Fruit fly (Drosophila melanogaster) whole organism, prepupa: ENCODE results near the gene Spn85F.

ENCODE experiments used
- CG11294 ChIP-seq: fragments of 200-800 bp; sonication (Bioruptor generic); IDR thresholded peaks from 2 replicates; pipeline ENCODE4 v1.3.6; 2022; ENCODE audit warnings: missing biosample characterization, missing genetic modification characterization
- CG1621 ChIP-seq: fragments of 200-800 bp; sonication (Bioruptor generic); optimal IDR thresholded peaks from 3 replicates; lab custom pipeline; 2018; ENCODE audit warnings: missing biosample characterization, mild to moderate bottlenecking, missing genetic modification characterization
- CG31627 ChIP-seq: fragments of 200-800 bp; sonication (Bioruptor generic); optimal IDR thresholded peaks from 3 replicates; lab custom pipeline; 2016; ENCODE audit warnings: missing biosample characterization, missing genetic modification characterization
- CG32006 ChIP-seq: fragments of 200-800 bp; sonication (Bioruptor generic); optimal IDR thresholded peaks from 3 replicates; lab custom pipeline; 2017; ENCODE audit warnings: missing biosample characterization, mild to moderate bottlenecking, missing genetic modification characterization
- CG34406 ChIP-seq: fragments of 200-800 bp; sonication (Bioruptor generic); optimal IDR thresholded peaks from 3 replicates; lab custom pipeline; 2016; ENCODE audit warnings: missing biosample characterization, missing genetic modification characterization
- CG3919 ChIP-seq: fragments of 200-800 bp; sonication (Bioruptor generic); optimal IDR thresholded peaks from 3 replicates; lab custom pipeline; 2016; ENCODE audit warnings: missing biosample characterization, missing genetic modification characterization
- CG4318 ChIP-seq: fragments of 200-800 bp; sonication (Bioruptor generic); optimal IDR thresholded peaks from 3 replicates; lab custom pipeline; 2017; ENCODE audit warnings: missing biosample characterization, mild to moderate bottlenecking, missing genetic modification characterization
- CG6163 ChIP-seq: fragments of 200-800 bp; sonication (Bioruptor generic); IDR thresholded peaks from 3 replicates; pipeline ENCODE4 v1.3.6; 2022; ENCODE audit warnings: missing biosample characterization, missing genetic modification characterization
- CG6276 ChIP-seq: fragments of 200-800 bp; sonication (Bioruptor generic); optimal IDR thresholded peaks from 2 replicates; lab custom pipeline; 2017; ENCODE audit warnings: missing biosample characterization, mild to moderate bottlenecking, missing genetic modification characterization
- CG6808 ChIP-seq: fragments of 200-800 bp; sonication (Bioruptor generic); optimal IDR thresholded peaks from 3 replicates; lab custom pipeline; 2017; ENCODE audit warnings: missing biosample characterization, missing genetic modification characterization, mild to moderate bottlenecking, moderate library complexity, missing genetic modification reagents
- CG6854 ChIP-seq: fragments of 200-800 bp; sonication (Bioruptor generic); optimal IDR thresholded peaks from 2 replicates; lab custom pipeline; 2017; ENCODE audit warnings: missing biosample characterization, mild to moderate bottlenecking, missing genetic modification characterization
- CG7368 ChIP-seq: fragments of 200-800 bp; sonication (Bioruptor generic); optimal IDR thresholded peaks from 3 replicates; lab custom pipeline; 2016; ENCODE audit warnings: missing biosample characterization, missing genetic modification characterization
- CG8119 ChIP-seq: fragments of 200-800 bp; sonication (Bioruptor generic); IDR thresholded peaks from 3 replicates; pipeline ENCODE4 v1.3.6; 2022; ENCODE audit warnings: missing biosample characterization, missing genetic modification characterization
- CG8319 ChIP-seq: fragments of 200-800 bp; sonication (Bioruptor generic); optimal IDR thresholded peaks from 3 replicates; lab custom pipeline; 2016; ENCODE audit warnings: missing biosample characterization, missing genetic modification characterization
- CG8632 ChIP-seq: fragments of 200-800 bp; sonication (Bioruptor generic); optimal IDR thresholded peaks from 3 replicates; lab custom pipeline; 2016; ENCODE audit warnings: missing biosample characterization, missing genetic modification characterization
- Eip75B ChIP-seq: fragments of 200-800 bp; sonication (Bioruptor generic); optimal IDR thresholded peaks from 3 replicates; lab custom pipeline; 2016; ENCODE audit warnings: missing biosample characterization, missing genetic modification characterization
- Eip78C ChIP-seq: fragments of 200-800 bp; sonication (Bioruptor generic); peaks from one replicate; lab custom pipeline; 2016; ENCODE audit warnings: missing biosample characterization, missing genetic modification characterization
- Eip93F ChIP-seq: fragments of 200-800 bp; sonication (Bioruptor generic); optimal IDR thresholded peaks from 2 replicates; lab custom pipeline; 2016; ENCODE audit warnings: missing biosample characterization, mild to moderate bottlenecking, missing genetic modification characterization
- Ets21C ChIP-seq: fragments of 200-800 bp; sonication (Bioruptor generic); optimal IDR thresholded peaks from 3 replicates; lab custom pipeline; 2016; ENCODE audit warnings: missing biosample characterization, missing genetic modification characterization
- Ets96B ChIP-seq: fragments of 200-800 bp; optimal IDR thresholded peaks from 2 replicates; lab custom pipeline; 2019; ENCODE audit warnings: missing biosample characterization, mild to moderate bottlenecking, missing genetic modification characterization, moderate library complexity
- Gug ChIP-seq: fragments of 200-800 bp; sonication (Bioruptor generic); IDR thresholded peaks from 2 replicates; pipeline ENCODE4 v1.3.6; 2022; ENCODE audit warnings: missing biosample characterization, missing genetic modification characterization
- Hr39 ChIP-seq: fragments of 200-800 bp; sonication (Bioruptor generic); optimal IDR thresholded peaks from 2 replicates; lab custom pipeline; 2016; ENCODE audit warnings: missing biosample characterization, missing genetic modification characterization
- Hr4 ChIP-seq: fragments of 200-800 bp; sonication (Bioruptor generic); optimal IDR thresholded peaks from 3 replicates; lab custom pipeline; 2016; ENCODE audit warnings: missing biosample characterization, missing genetic modification characterization
- Met ChIP-seq: fragments of 200-800 bp; sonication (Bioruptor generic); optimal IDR thresholded peaks from 3 replicates; lab custom pipeline; 2016; ENCODE audit warnings: missing biosample characterization, missing genetic modification characterization
- Sox102F ChIP-seq: fragments of 200-800 bp; sonication (Bioruptor generic); optimal IDR thresholded peaks from 2 replicates; lab custom pipeline; 2016; ENCODE audit warnings: missing biosample characterization, mild to moderate bottlenecking, missing genetic modification characterization
- Sox14 ChIP-seq: fragments of 200-800 bp; sonication (Bioruptor generic); optimal IDR thresholded peaks from 3 replicates; lab custom pipeline; 2016; ENCODE audit warnings: missing biosample characterization, missing genetic modification characterization
- cyc ChIP-seq: fragments of 200-800 bp; sonication (Bioruptor generic); optimal IDR thresholded peaks from 3 replicates; lab custom pipeline; 2016; ENCODE audit warnings: missing biosample characterization, missing genetic modification characterization
- dsx ChIP-seq: fragments of 200-800 bp; optimal IDR thresholded peaks from 3 replicates; lab custom pipeline; 2019; ENCODE audit warnings: missing biosample characterization, mild to moderate bottlenecking, missing genetic modification characterization, moderate library complexity; ENCODE audit not compliant: poor library complexity, severe bottlenecking
- eg ChIP-seq: fragments of 200-800 bp; sonication (Bioruptor generic); IDR thresholded peaks from 3 replicates; pipeline ENCODE4 v1.3.6; 2022; ENCODE audit warnings: missing biosample characterization, missing genetic modification characterization
- esn ChIP-seq: fragments of 200-800 bp; sonication (Bioruptor generic); optimal IDR thresholded peaks from 2 replicates; lab custom pipeline; 2016; ENCODE audit warnings: missing biosample characterization, mild to moderate bottlenecking, missing genetic modification characterization, moderate library complexity
- fd85E ChIP-seq: fragments of 200-800 bp; sonication (Bioruptor generic); optimal IDR thresholded peaks from 3 replicates; lab custom pipeline; 2016; ENCODE audit warnings: missing biosample characterization, missing genetic modification characterization
- lz ChIP-seq: fragments of 200-800 bp; sonication (Bioruptor generic); optimal IDR thresholded peaks from 3 replicates; lab custom pipeline; 2016; ENCODE audit warnings: missing biosample characterization, missing genetic modification characterization
- pdm3 ChIP-seq: fragments of 200-800 bp; sonication (Bioruptor generic); optimal IDR thresholded peaks from 3 replicates; lab custom pipeline; 2016; ENCODE audit warnings: missing biosample characterization, missing genetic modification characterization
- salr ChIP-seq, 2 experiments: fragments of 200-800 bp; sonication (Bioruptor generic); optimal IDR thresholded peaks; 3 replicates each; lab custom pipeline; 2016 to 2018; ENCODE audit warnings: missing biosample characterization in 2 of 2, missing genetic modification characterization in 2 of 2, mild to moderate bottlenecking in 1 of 2
- spab ChIP-seq: fragments of 200-800 bp; sonication (Bioruptor generic); optimal IDR thresholded peaks from 2 replicates; lab custom pipeline; 2017; ENCODE audit warnings: missing biosample characterization, mild to moderate bottlenecking, missing genetic modification characterization, missing genetic modification reagents
- ss ChIP-seq, 2 experiments: fragments of 200-800 bp; sonication (Bioruptor generic); optimal IDR thresholded peaks; 2 replicates in 1 of 2; 3 replicates in 1 of 2; lab custom pipeline; 2017 to 2018; ENCODE audit warnings: mild to moderate bottlenecking in 2 of 2, missing biosample characterization in 2 of 2, missing genetic modification characterization in 2 of 2, moderate library complexity in 1 of 2
- svp ChIP-seq: fragments of 200-800 bp; sonication (Bioruptor generic); peaks from one replicate; lab custom pipeline; 2016; ENCODE audit warnings: missing biosample characterization, missing genetic modification characterization
- topi ChIP-seq: fragments of 200-800 bp; sonication (Bioruptor generic); optimal IDR thresholded peaks from 3 replicates; lab custom pipeline; 2016; ENCODE audit warnings: missing biosample characterization, missing genetic modification characterization
- vri ChIP-seq: fragments of 200-800 bp; sonication (Bioruptor generic); optimal IDR thresholded peaks from 3 replicates; lab custom pipeline; 2016; ENCODE audit warnings: missing biosample characterization, mild to moderate bottlenecking, missing genetic modification characterization

Gene Spn85F

dm6 chr3R:9966109-9966701 is 30.8 kb upstream of the Spn85F start (continued):
- TF ChIP-seq Ets21C (GFP tag; lab: Kevin White, UChicago) (no peak), Sox102F (GFP tag; lab: Kevin White, UChicago) (peak; percentile 19), CG6276 (GFP tag; lab: Kevin White, UChicago) (peak; percentile 43), CG7368 (GFP tag; lab: Kevin White, UChicago) (peak; percentile 28), CG34406 (GFP tag; lab: Kevin White, UChicago) (peak; percentile 41), CG31627 (GFP tag; lab: Kevin White, UChicago) (no peak), dsx (peak; percentile 85), CG11294 (GFP tag; lab: Robert Waterston, UW) (no peak), svp (GFP tag; lab: Kevin White, UChicago) (peak; percentile 41), Ets96B (tag; lab: Kevin White, UChicago) (peak; percentile 90), CG8119 (peak; percentile 68), Eip78C (GFP tag; lab: Kevin White, UChicago) (peak; percentile 93), CG3919 (GFP tag; lab: Kevin White, UChicago) (peak; percentile 78), Gug (GFP tag; lab: Robert Waterston, UW) (peak; percentile 51)

DNA sequence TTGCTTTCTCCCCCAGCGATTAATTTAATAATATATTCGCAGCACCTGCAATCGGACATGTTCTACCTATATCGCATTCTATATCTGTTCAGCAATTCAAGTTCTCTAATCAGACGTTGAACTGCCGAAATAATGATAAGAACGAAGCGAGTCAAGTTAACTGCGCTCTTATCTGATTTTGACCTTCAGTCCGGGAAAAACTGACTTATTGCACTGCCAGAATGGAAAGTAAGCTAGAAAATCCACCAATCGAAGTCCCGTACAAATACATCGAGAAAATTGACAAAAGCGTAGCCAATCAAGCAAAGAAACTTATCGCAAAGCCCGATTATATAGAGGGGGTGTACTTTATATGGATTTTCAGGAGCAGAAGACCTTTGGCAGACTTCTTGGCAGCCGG is 28.7 kb upstream of the Spn85F start:
- TF ChIP-seq Eip93F (GFP tag; lab: Kevin White, UChicago), result peak; percentile 96
- peak; percentile 31 for TF ChIP-seq Eip78C (GFP tag; lab: Kevin White, UChicago)
- TF ChIP-seq CG8632 (GFP tag; lab: Kevin White, UChicago), result no peak
- no peak for TF ChIP-seq CG6808 (GFP tag; lab: Kevin White, UChicago)
- peak; percentile 68 for TF ChIP-seq svp (GFP tag; lab: Kevin White, UChicago)
- peak; percentile 67 for TF ChIP-seq vri

DNA sequence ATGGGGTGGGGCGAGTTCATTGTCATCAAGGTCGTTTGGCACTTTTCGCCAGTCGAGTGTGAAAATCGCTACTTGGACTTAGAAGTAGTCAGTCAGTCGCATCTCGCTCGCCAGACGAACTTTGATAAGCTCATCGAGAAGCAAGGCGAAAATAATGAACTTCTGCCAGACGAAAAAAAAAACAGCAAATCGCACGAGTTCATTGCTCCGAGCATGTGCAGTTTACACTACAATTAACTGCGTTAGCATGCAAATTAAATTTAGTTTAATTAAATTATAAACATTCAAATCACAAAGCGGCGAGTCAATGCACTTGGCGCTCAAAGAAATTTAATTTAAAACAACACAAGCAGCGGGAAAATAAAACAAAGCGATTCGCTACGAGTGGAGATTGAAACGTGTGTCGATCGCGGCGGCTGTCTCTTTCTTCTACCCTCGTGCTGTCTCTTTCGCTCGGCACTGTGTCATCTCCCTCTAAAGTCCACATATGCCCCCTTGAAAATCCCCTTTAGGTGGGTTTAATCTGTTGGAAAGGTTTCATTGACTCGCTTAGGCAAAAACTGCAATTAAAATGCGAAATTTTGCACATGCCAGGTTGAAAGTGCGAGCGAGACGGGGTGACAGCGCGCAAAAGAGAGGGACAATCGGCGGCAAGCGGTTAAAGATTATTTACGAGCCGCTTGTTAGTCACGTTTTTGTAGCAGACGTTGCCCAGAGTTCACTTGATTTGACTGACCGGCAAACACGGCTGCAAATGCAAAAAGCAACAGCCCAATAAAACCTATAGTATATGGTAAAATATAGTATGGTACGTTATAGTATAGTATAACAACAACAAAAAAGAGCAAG is 27.9 kb upstream of the Spn85F start:
- TF ChIP-seq Sox14 (GFP tag; lab: Kevin White, UChicago), result peak; percentile 39
- TF ChIP-seq Hr39, result no peak
- no peak for TF ChIP-seq CG8632 (GFP tag; lab: Kevin White, UChicago)
- TF ChIP-seq ss (GFP tag; optimal IDR thresholded peaks at IDR 0.05; lab: Kevin White, UChicago), result no peak
- no peak for TF ChIP-seq CG6808 (GFP tag; lab: Kevin White, UChicago)
- no peak for TF ChIP-seq CG4318
- no peak for TF ChIP-seq CG31627 (GFP tag; lab: Kevin White, UChicago)
- TF ChIP-seq esn (GFP tag; lab: Kevin White, UChicago), result peak; percentile 1
- no peak for TF ChIP-seq Ets21C (GFP tag; lab: Kevin White, UChicago)
- TF ChIP-seq eg (GFP tag; lab: Robert Waterston, UW), result no peak
- no peak for TF ChIP-seq Eip75B (GFP tag; lab: Kevin White, UChicago)
- TF ChIP-seq salr (GFP tag; optimal IDR thresholded peaks at IDR 0.05; lab: Kevin White, UChicago), result no peak
- no peak for TF ChIP-seq CG32006 (GFP tag; lab: Kevin White, UChicago)
- TF ChIP-seq fd85E, result no peak
- peak; percentile 72 for TF ChIP-seq vri
- TF ChIP-seq Sox102F (GFP tag; lab: Kevin White, UChicago), result no peak
- peak; percentile 41 for TF ChIP-seq Eip93F (GFP tag; lab: Kevin White, UChicago)
- no peak for TF ChIP-seq Ets96B (tag; lab: Kevin White, UChicago)
- no peak for TF ChIP-seq Hr4
- TF ChIP-seq dsx, result no peak
- no peak for TF ChIP-seq lz (GFP tag; lab: Kevin White, UChicago)
- no peak for TF ChIP-seq pdm3
- TF ChIP-seq CG1621, result no peak
- TF ChIP-seq svp (GFP tag; lab: Kevin White, UChicago), result peak; percentile 73
- TF ChIP-seq CG11294 (GFP tag; lab: Robert Waterston, UW), result no peak
- no peak for TF ChIP-seq cyc
- TF ChIP-seq CG8319 (GFP tag; lab: Kevin White, UChicago), result no peak
- TF ChIP-seq topi (GFP tag; lab: Kevin White, UChicago), result no peak
- no peak for TF ChIP-seq spab (GFP tag; lab: Kevin White, UChicago)
- TF ChIP-seq CG6163 (GFP tag; lab: Robert Waterston, UW), result no peak
- TF ChIP-seq CG6854 (GFP tag; lab: Kevin White, UChicago), result no peak
- peak; percentile 32 for TF ChIP-seq Met (GFP tag; lab: Kevin White, UChicago)
